Worm (Caenorhabditis elegans) whole organism, mixed stage, embryonic: Measurements from ENCODE around the gene tre-4.

Experiments
- M03D4.4 ChIP-seq: sonication (generic microtip); optimal IDR thresholded peaks from 2 replicates; lab custom pipeline; 2017; ENCODE audit warnings: mild to moderate bottlenecking, missing genetic modification characterization, missing compliant biosample characterization
- bed-3 ChIP-seq: fragments of 200-800 bp; sonication (Bioruptor generic); optimal IDR thresholded peaks from 3 replicates; lab custom pipeline; 2018; ENCODE audit warnings: mild to moderate bottlenecking, missing genetic modification characterization, moderate library complexity, missing compliant biosample characterization
- blmp-1 ChIP-seq: fragments of 150-350 bp; optimal IDR thresholded peaks from 2 replicates; lab custom pipeline; 2014; ENCODE audit warnings: missing biosample characterization, missing genetic modification characterization
- ceh-39 ChIP-seq: fragments of 150-350 bp; optimal IDR thresholded peaks from 2 replicates; lab custom pipeline; 2014; ENCODE audit warnings: missing biosample characterization, missing genetic modification characterization
- ceh-43 ChIP-seq: fragments of 200-800 bp; sonication (Bioruptor generic); optimal IDR thresholded peaks from 2 replicates; lab custom pipeline; 2018; ENCODE audit warnings: mild to moderate bottlenecking, missing genetic modification characterization, moderate library complexity, missing compliant biosample characterization
- ceh-83 ChIP-seq: fragments of 200-800 bp; sonication (Bioruptor generic); optimal IDR thresholded peaks from 2 replicates; lab custom pipeline; 2018; ENCODE audit warnings: mild to moderate bottlenecking, missing genetic modification characterization, missing compliant biosample characterization
- ces-1 ChIP-seq: fragments of 150-350 bp; optimal IDR thresholded peaks from 2 replicates; lab custom pipeline; 2014; ENCODE audit warnings: missing biosample characterization, missing genetic modification reagents, missing genetic modification characterization
- cnd-1 ChIP-seq: fragments of 200-800 bp; sonication (Bioruptor generic); optimal IDR thresholded peaks from 2 replicates; lab custom pipeline; 2018; ENCODE audit warnings: mild to moderate bottlenecking, missing genetic modification characterization, missing compliant biosample characterization
- drap-1 ChIP-seq: fragments of 200-800 bp; sonication (Bioruptor generic); optimal IDR thresholded peaks from 3 replicates; lab custom pipeline; 2018; ENCODE audit warnings: mild to moderate bottlenecking, missing genetic modification characterization, missing compliant biosample characterization
- elt-1 ChIP-seq: sonication (generic microtip); optimal IDR thresholded peaks from 2 replicates; lab custom pipeline; 2017; ENCODE audit warnings: missing genetic modification characterization, mild to moderate bottlenecking, missing compliant biosample characterization, antibody characterized with exemption, moderate library complexity, borderline replicate concordance; ENCODE audit not compliant: insufficient read depth
- elt-3 ChIP-seq: fragments of 150-350 bp; optimal IDR thresholded peaks from 2 replicates; lab custom pipeline; 2014; ENCODE audit warnings: missing biosample characterization, missing genetic modification characterization
- flh-1 ChIP-seq: fragments of 200-800 bp; sonication (Bioruptor generic); optimal IDR thresholded peaks from 2 replicates; lab custom pipeline; 2018; ENCODE audit warnings: mild to moderate bottlenecking, missing genetic modification characterization, moderate library complexity, missing compliant biosample characterization
- ham-2 ChIP-seq: fragments of 200-800 bp; sonication (Bioruptor generic); optimal IDR thresholded peaks from 2 replicates; lab custom pipeline; 2018; ENCODE audit warnings: mild to moderate bottlenecking, missing genetic modification characterization, missing compliant biosample characterization
- hlh-1 ChIP-seq: fragments of 150-350 bp; optimal IDR thresholded peaks from 2 replicates; lab custom pipeline; 2014; ENCODE audit warnings: missing biosample characterization, missing genetic modification reagents, missing genetic modification characterization
- lin-13 ChIP-seq: fragments of 150-350 bp; optimal IDR thresholded peaks from 2 replicates; lab custom pipeline; 2014; ENCODE audit warnings: missing biosample characterization, missing genetic modification characterization
- lin-32 ChIP-seq: fragments of 200-800 bp; sonication (Bioruptor generic); optimal IDR thresholded peaks from 2 replicates; lab custom pipeline; 2018; ENCODE audit warnings: mild to moderate bottlenecking, missing genetic modification characterization, missing compliant biosample characterization
- lsy-2 ChIP-seq: fragments of 150-350 bp; optimal IDR thresholded peaks from 2 replicates; lab custom pipeline; 2014; ENCODE audit warnings: missing biosample characterization, missing genetic modification characterization
- mab-5 ChIP-seq: fragments of 150-350 bp; optimal IDR thresholded peaks from 2 replicates; lab custom pipeline; 2014; ENCODE audit warnings: missing biosample characterization, missing genetic modification characterization
- mls-2 ChIP-seq: sonication (generic microtip); optimal IDR thresholded peaks from 2 replicates; lab custom pipeline; 2016; ENCODE audit warnings: mild to moderate bottlenecking, missing genetic modification characterization, moderate library complexity, missing compliant biosample characterization
- nhr-12 ChIP-seq: fragments of 150-350 bp; optimal IDR thresholded peaks from 2 replicates; lab custom pipeline; 2014; ENCODE audit warnings: missing biosample characterization, missing genetic modification characterization
- nhr-2 ChIP-seq: fragments of 150-350 bp; optimal IDR thresholded peaks from 2 replicates; lab custom pipeline; 2014; ENCODE audit warnings: missing biosample characterization, missing genetic modification characterization
- nhr-237 ChIP-seq: fragments of 150-350 bp; optimal IDR thresholded peaks from 2 replicates; lab custom pipeline; 2014; ENCODE audit warnings: missing biosample characterization, missing genetic modification characterization
- nhr-28 ChIP-seq: fragments of 150-350 bp; optimal IDR thresholded peaks from 2 replicates; lab custom pipeline; 2014; ENCODE audit warnings: missing biosample characterization, missing genetic modification characterization
- nhr-76 ChIP-seq: sonication (generic microtip); optimal IDR thresholded peaks from 2 replicates; lab custom pipeline; 2017; ENCODE audit warnings: missing biosample characterization, missing genetic modification characterization
- pha-4 ChIP-seq: fragments of 150-350 bp; optimal IDR thresholded peaks from 2 replicates; lab custom pipeline; 2018; ENCODE audit warnings: missing biosample characterization, missing genetic modification reagents, missing genetic modification characterization
- sem-2 ChIP-seq: fragments of 200-800 bp; sonication (Bioruptor generic); optimal IDR thresholded peaks from 2 replicates; lab custom pipeline; 2018; ENCODE audit warnings: mild to moderate bottlenecking, missing genetic modification characterization, missing compliant biosample characterization
- snpc-4 ChIP-seq: fragments of 150-350 bp; optimal IDR thresholded peaks from 2 replicates; lab custom pipeline; 2014; ENCODE audit warnings: missing biosample characterization, missing genetic modification characterization
- tbx-8 ChIP-seq: fragments of 200-800 bp; sonication (Bioruptor generic); optimal IDR thresholded peaks from 2 replicates; lab custom pipeline; 2018; ENCODE audit warnings: mild to moderate bottlenecking, missing genetic modification characterization, moderate library complexity, missing compliant biosample characterization
- unc-120 ChIP-seq: sonication (generic microtip); optimal IDR thresholded peaks from 2 replicates; lab custom pipeline; 2017; ENCODE audit warnings: missing genetic modification characterization, missing compliant biosample characterization; ENCODE audit not compliant: poor library complexity, severe bottlenecking
- unc-39 ChIP-seq: fragments of 150-350 bp; optimal IDR thresholded peaks from 2 replicates; lab custom pipeline; 2014; ENCODE audit warnings: missing biosample characterization, missing genetic modification characterization
- unc-62 ChIP-seq: fragments of 150-350 bp; optimal IDR thresholded peaks from 2 replicates; lab custom pipeline; 2014; ENCODE audit warnings: missing biosample characterization, missing genetic modification reagents, missing genetic modification characterization
- zip-8 ChIP-seq: fragments of 150-350 bp; optimal IDR thresholded peaks from 2 replicates; lab custom pipeline; 2014; ENCODE audit warnings: missing biosample characterization, missing genetic modification characterization
- ztf-11 ChIP-seq: fragments of 150-350 bp; optimal IDR thresholded peaks from 2 replicates; lab custom pipeline; 2014; ENCODE audit warnings: missing biosample characterization, missing genetic modification characterization

The tre-4 gene

ce11 chrX:13456442-13456841 lies 15.5 kb upstream of the tre-4 start, which contains the start of gene flr-1:
flr-1 (minus strand) TSS chrX:13456542.
- TF ChIP-seq nhr-76 (tag; lab: Kevin White, UChicago) (no peak), mls-2 (no peak), lsy-2 (no peak), nhr-237 (tag; lab: Kevin White, UChicago) (no peak), ceh-43 (GFP tag; lab: Kevin White, UChicago) (no peak), drap-1 (GFP tag; lab: Kevin White, UChicago) (no peak), hlh-1 (tag; lab: Kevin White, UChicago) (no peak), unc-120 (tag; lab: Kevin White, UChicago) (no peak), pha-4 (no peak), blmp-1 (tag; lab: Kevin White, UChicago) (no peak), mab-5 (tag; lab: Kevin White, UChicago) (no peak), lin-32 (GFP tag; lab: Kevin White, UChicago) (no peak), flh-1 (no peak), unc-62 (no peak), elt-1 (tag; lab: Kevin White, UChicago) (no peak), nhr-28 (tag; lab: Kevin White, UChicago) (no peak)
- TF ChIP-seq, all 35 proteins: peak for 0

ce11 chrX:13462519-13462918 lies 9.4 kb upstream of the tre-4 start, which contains the start of gene F02D10.3:
F02D10.3 (minus strand) TSS chrX:13462619.
- TF ChIP-seq lin-13 (tag; lab: Kevin White, UChicago): no peak
- TF ChIP-seq nhr-12: no peak
- TF ChIP-seq drap-1 (GFP tag; lab: Kevin White, UChicago): no peak
- no peak for TF ChIP-seq lsy-2
- TF ChIP-seq snpc-4 (tag; lab: Kevin White, UChicago): no peak
- no peak for TF ChIP-seq unc-62
- no peak for TF ChIP-seq tbx-8

- TF ChIP-seq mls-2: no peak
- TF ChIP-seq M03D4.4 (tag; lab: Kevin White, UChicago): no peak
- TF ChIP-seq unc-62: no peak
- TF ChIP-seq bed-3 (GFP tag; lab: Kevin White, UChicago): no peak
- no peak for TF ChIP-seq cnd-1 (tag; lab: Kevin White, UChicago)
- TF ChIP-seq zip-8 (tag; lab: Kevin White, UChicago): no peak
- TF ChIP-seq snpc-4 (tag; lab: Kevin White, UChicago): no peak
- TF ChIP-seq drap-1 (GFP tag; lab: Kevin White, UChicago): no peak
- no peak for TF ChIP-seq flh-1
- TF ChIP-seq nhr-237 (tag; lab: Kevin White, UChicago): no peak
- TF ChIP-seq ces-1 (GFP tag; lab: Kevin White, UChicago): no peak
- TF ChIP-seq ceh-83: no peak
- no peak for TF ChIP-seq unc-39 (tag; lab: Kevin White, UChicago)
- no peak for TF ChIP-seq lin-32 (GFP tag; lab: Kevin White, UChicago)
- no peak for TF ChIP-seq nhr-2 (tag; lab: Kevin White, UChicago)
- TF ChIP-seq ztf-11 (tag; lab: Kevin White, UChicago): no peak
- no peak for TF ChIP-seq ceh-39
Measured at ce11 chrX:13463793-13464192, 8.2 kb upstream of the tre-4 start, which contains the start of gene F02D10.2. F02D10.2 (minus strand) TSS chrX:13463893.

ce11 chrX:13466926-13467866 lies 4.8 kb upstream of the tre-4 start, which contains the start of gene col-183:
col-183 (minus strand) TSS chrX:13467764.
- TF ChIP-seq mls-2 (no peak), pha-4 (no peak), sem-2 (GFP tag; lab: Kevin White, UChicago) (no peak), M03D4.4 (tag; lab: Kevin White, UChicago) (no peak), elt-3 (no peak), lsy-2 (no peak), cnd-1 (tag; lab: Kevin White, UChicago) (no peak), mab-5 (tag; lab: Kevin White, UChicago) (no peak), drap-1 (GFP tag; lab: Kevin White, UChicago) (no peak), lin-13 (tag; lab: Kevin White, UChicago) (no peak), unc-120 (tag; lab: Kevin White, UChicago) (no peak), nhr-28 (tag; lab: Kevin White, UChicago) (no peak), ham-2 (GFP tag; lab: Kevin White, UChicago) (no peak), elt-1 (tag; lab: Kevin White, UChicago) (no peak), bed-3 (GFP tag; lab: Kevin White, UChicago) (no peak), ztf-11 (tag; lab: Kevin White, UChicago) (no peak), zip-8 (tag; lab: Kevin White, UChicago) (no peak)
- TF ChIP-seq, all 35 proteins: peak for 0
